Worm (Caenorhabditis elegans) whole organism, late embryonic: ENCODE measurements around the gene mboa-2.

Experiments
- C08G9.2 ChIP-seq: sonication (generic microtip); optimal IDR thresholded peaks from 2 replicates; lab custom pipeline; 2016; ENCODE audit warnings: mild to moderate bottlenecking, missing genetic modification characterization, moderate library complexity, missing compliant biosample characterization
- C38D4.7 ChIP-seq: fragments of 200-800 bp; sonication (Bioruptor generic); optimal IDR thresholded peaks from 2 replicates; lab custom pipeline; 2018; ENCODE audit warnings: mild to moderate bottlenecking, missing genetic modification characterization, moderate library complexity, missing compliant biosample characterization
- F13H6.1 ChIP-seq: sonication (generic microtip); optimal IDR thresholded peaks from 2 replicates; lab custom pipeline; 2016; ENCODE audit warnings: missing genetic modification characterization, missing compliant biosample characterization
- K02D7.2 ChIP-seq: sonication (generic microtip); optimal IDR thresholded peaks from 2 replicates; lab custom pipeline; 2017; ENCODE audit warnings: mild to moderate bottlenecking, missing genetic modification characterization, missing compliant biosample characterization
- K09A11.1 ChIP-seq: sonication (generic microtip); optimal IDR thresholded peaks from 2 replicates; lab custom pipeline; 2017; ENCODE audit warnings: antibody characterized with exemption, mild to moderate bottlenecking, missing genetic modification characterization, missing compliant biosample characterization; ENCODE audit not compliant: insufficient read depth
- T23F11.4 ChIP-seq: fragments of 200-800 bp; sonication (Bioruptor generic); optimal IDR thresholded peaks from 2 replicates; lab custom pipeline; 2018; ENCODE audit warnings: mild to moderate bottlenecking, missing genetic modification characterization, missing compliant biosample characterization
- ahr-1 ChIP-seq: sonication (generic microtip); optimal IDR thresholded peaks from 2 replicates; lab custom pipeline; 2016; ENCODE audit warnings: missing genetic modification characterization, missing compliant biosample characterization
- ama-1 ChIP-seq: fragments of 150-350 bp; optimal IDR thresholded peaks from 2 replicates; lab custom pipeline; 2014
- ceh-14 ChIP-seq: sonication (generic microtip); optimal IDR thresholded peaks from 2 replicates; lab custom pipeline; 2016; ENCODE audit warnings: missing genotype, missing genetic modification characterization, missing compliant biosample characterization
- ceh-18 ChIP-seq: sonication (generic microtip); optimal IDR thresholded peaks from 2 replicates; lab custom pipeline; 2016; ENCODE audit warnings: missing genetic modification characterization, missing compliant biosample characterization
- ceh-19 ChIP-seq: fragments of 200-800 bp; sonication (Bioruptor generic); optimal IDR thresholded peaks from 2 replicates; lab custom pipeline; 2018; ENCODE audit warnings: mild to moderate bottlenecking, missing genetic modification characterization, missing compliant biosample characterization
- ceh-2 ChIP-seq: sonication (generic microtip); optimal IDR thresholded peaks from 2 replicates; lab custom pipeline; 2016; ENCODE audit warnings: missing genotype, missing genetic modification characterization, missing compliant biosample characterization
- ceh-22 ChIP-seq: sonication (generic microtip); optimal IDR thresholded peaks from 2 replicates; lab custom pipeline; 2017; ENCODE audit warnings: missing biosample characterization, missing genetic modification characterization
- ceh-24 ChIP-seq: sonication (generic microtip); optimal IDR thresholded peaks from 2 replicates; lab custom pipeline; 2016; ENCODE audit warnings: mild to moderate bottlenecking, missing genetic modification characterization, missing compliant biosample characterization
- ceh-31 ChIP-seq: sonication (generic microtip); optimal IDR thresholded peaks from 2 replicates; lab custom pipeline; 2016; ENCODE audit warnings: missing genetic modification characterization, missing compliant biosample characterization
- ceh-34 ChIP-seq: sonication (generic microtip); optimal IDR thresholded peaks from 2 replicates; lab custom pipeline; 2016; ENCODE audit warnings: mild to moderate bottlenecking, missing genetic modification characterization, missing compliant biosample characterization
- ceh-45 ChIP-seq: fragments of 200-800 bp; sonication (Bioruptor generic); IDR thresholded peaks from 2 replicates; pipeline ENCODE4 v1.3.6; 2022; ENCODE audit warnings: missing genetic modification reagents, missing genetic modification characterization, missing compliant biosample characterization
- ceh-48 ChIP-seq: sonication (generic microtip); optimal IDR thresholded peaks from 2 replicates; lab custom pipeline; 2016; ENCODE audit warnings: missing genetic modification characterization, inconsistent platforms, missing compliant biosample characterization
- ceh-9 ChIP-seq: sonication (generic microtip); optimal IDR thresholded peaks from 2 replicates; lab custom pipeline; 2016; ENCODE audit warnings: mild to moderate bottlenecking, missing genetic modification characterization, inconsistent platforms, missing compliant biosample characterization
- che-1 ChIP-seq: sonication (generic microtip); optimal IDR thresholded peaks from 2 replicates; lab custom pipeline; 2016; ENCODE audit warnings: mild to moderate bottlenecking, missing genetic modification characterization, missing compliant biosample characterization
- dmd-4 ChIP-seq: sonication (generic microtip); optimal IDR thresholded peaks from 2 replicates; lab custom pipeline; 2016; ENCODE audit warnings: borderline replicate concordance, missing genetic modification characterization, missing compliant biosample characterization
- dve-1 ChIP-seq: sonication (generic microtip); optimal IDR thresholded peaks from 2 replicates; lab custom pipeline; 2017; ENCODE audit warnings: antibody characterized with exemption, mild to moderate bottlenecking, missing genetic modification characterization, missing compliant biosample characterization
- elt-2 ChIP-seq: sonication (generic microtip); optimal IDR thresholded peaks from 2 replicates; lab custom pipeline; 2016; ENCODE audit warnings: missing genetic modification reagents, missing genetic modification characterization, missing compliant biosample characterization
- ets-4 ChIP-seq: sonication (generic microtip); optimal IDR thresholded peaks from 2 replicates; lab custom pipeline; 2016; ENCODE audit warnings: missing genetic modification characterization, missing compliant biosample characterization
- eyg-1 ChIP-seq: sonication (generic microtip); optimal IDR thresholded peaks from 2 replicates; lab custom pipeline; 2016; ENCODE audit warnings: missing genotype, missing genetic modification characterization, missing compliant biosample characterization
- fax-1 ChIP-seq: sonication (generic microtip); optimal IDR thresholded peaks from 2 replicates; lab custom pipeline; 2016; ENCODE audit warnings: missing genotype, missing genetic modification characterization, missing compliant biosample characterization
- fkh-10 ChIP-seq: fragments of 150-350 bp; optimal IDR thresholded peaks from 2 replicates; lab custom pipeline; 2014; ENCODE audit warnings: missing biosample characterization, missing genetic modification reagents, missing genetic modification characterization
- gmeb-2 ChIP-seq: sonication (generic microtip); optimal IDR thresholded peaks from 2 replicates; lab custom pipeline; 2016; ENCODE audit warnings: missing genetic modification characterization, inconsistent platforms, missing compliant biosample characterization
- hlh-15 ChIP-seq: sonication (generic microtip); optimal IDR thresholded peaks from 2 replicates; lab custom pipeline; 2016; ENCODE audit warnings: missing genetic modification characterization, missing compliant biosample characterization
- hlh-30 ChIP-seq: sonication (generic microtip); optimal IDR thresholded peaks from 2 replicates; lab custom pipeline; 2017; ENCODE audit warnings: antibody characterized with exemption, missing genetic modification characterization, missing compliant biosample characterization; ENCODE audit not compliant: insufficient read depth
- hlh-6 ChIP-seq: sonication (generic microtip); optimal IDR thresholded peaks from 2 replicates; lab custom pipeline; 2016; ENCODE audit warnings: missing genotype, missing genetic modification characterization, missing compliant biosample characterization
- lim-6 ChIP-seq: sonication (generic microtip); optimal IDR thresholded peaks from 2 replicates; lab custom pipeline; 2016; ENCODE audit warnings: missing genetic modification characterization, missing compliant biosample characterization
- lin-11 ChIP-seq: fragments of 200-800 bp; sonication (Bioruptor generic); optimal IDR thresholded peaks from 2 replicates; lab custom pipeline; 2018; ENCODE audit warnings: mild to moderate bottlenecking, missing genetic modification characterization, missing compliant biosample characterization
- madf-2 ChIP-seq: sonication (generic microtip); optimal IDR thresholded peaks from 2 replicates; lab custom pipeline; 2017; ENCODE audit warnings: missing genetic modification characterization, missing compliant biosample characterization
- mec-3 ChIP-seq: sonication (generic microtip); optimal IDR thresholded peaks from 2 replicates; lab custom pipeline; 2016; ENCODE audit warnings: borderline replicate concordance, missing genetic modification characterization, missing compliant biosample characterization
- nhr-232 ChIP-seq: sonication (generic microtip); optimal IDR thresholded peaks from 2 replicates; lab custom pipeline; 2016; ENCODE audit warnings: missing genetic modification characterization, missing compliant biosample characterization
- odd-2 ChIP-seq: sonication (generic microtip); optimal IDR thresholded peaks from 2 replicates; lab custom pipeline; 2017; ENCODE audit warnings: antibody characterized with exemption, mild to moderate bottlenecking, missing genetic modification characterization, missing compliant biosample characterization
- pag-3 ChIP-seq: sonication (generic microtip); optimal IDR thresholded peaks from 2 replicates; lab custom pipeline; 2016; ENCODE audit warnings: missing compliant biosample characterization, missing genetic modification characterization, borderline replicate concordance
- pat-9 ChIP-seq: fragments of 200-800 bp; sonication (Bioruptor generic); optimal IDR thresholded peaks from 2 replicates; lab custom pipeline; 2018; ENCODE audit warnings: mild to moderate bottlenecking, missing genetic modification characterization, moderate library complexity, missing compliant biosample characterization
- pax-1 ChIP-seq: fragments of 150-350 bp; optimal IDR thresholded peaks from 2 replicates; lab custom pipeline; 2014; ENCODE audit warnings: missing biosample characterization, missing genetic modification characterization
- pha-2 ChIP-seq: sonication (generic microtip); optimal IDR thresholded peaks from 2 replicates; lab custom pipeline; 2017; ENCODE audit warnings: mild to moderate bottlenecking, missing genetic modification characterization, missing compliant biosample characterization
- pqm-1 ChIP-seq: sonication (generic microtip); optimal IDR thresholded peaks from 2 replicates; lab custom pipeline; 2016; ENCODE audit warnings: missing genetic modification characterization, missing compliant biosample characterization
- pros-1 ChIP-seq: fragments of 150-350 bp; optimal IDR thresholded peaks from 2 replicates; lab custom pipeline; 2014; ENCODE audit warnings: missing biosample characterization, missing genetic modification reagents, missing genetic modification characterization
- rnt-1 ChIP-seq: sonication (generic microtip); optimal IDR thresholded peaks from 2 replicates; lab custom pipeline; 2016; ENCODE audit warnings: missing genetic modification characterization, missing compliant biosample characterization
- sdc-2 ChIP-seq: sonication (generic microtip); optimal IDR thresholded peaks from 2 replicates; lab custom pipeline; 2016; ENCODE audit warnings: missing genotype, missing genetic modification characterization, missing compliant biosample characterization
- sox-4 ChIP-seq: sonication (generic microtip); optimal IDR thresholded peaks from 2 replicates; lab custom pipeline; 2017; ENCODE audit warnings: mild to moderate bottlenecking, missing genetic modification characterization, inconsistent platforms, missing compliant biosample characterization
- tbx-7 ChIP-seq: sonication (generic microtip); optimal IDR thresholded peaks from 2 replicates; lab custom pipeline; 2016; ENCODE audit warnings: missing genotype, missing genetic modification characterization, missing compliant biosample characterization
- ttx-3 ChIP-seq: sonication (generic microtip); optimal IDR thresholded peaks from 2 replicates; lab custom pipeline; 2016; ENCODE audit warnings: missing genetic modification reagents, missing genetic modification characterization, missing compliant biosample characterization
- unc-3 ChIP-seq, 2 experiments: fragments of 200-800 bp in 1 of 2; sonication (Bioruptor generic) in 1 of 2; sonication (generic microtip) in 1 of 2; conservative IDR thresholded peaks in 1 of 2; optimal IDR thresholded peaks in 1 of 2; 2 replicates each; pipeline versions ENCODE4 v1.3.6 to Lab custom; 2016 to 2022; ENCODE audit warnings: missing compliant biosample characterization in 2 of 2, missing genetic modification characterization in 2 of 2, missing genetic modification reagents in 1 of 2
- unc-55 ChIP-seq: sonication (generic microtip); optimal IDR thresholded peaks from 2 replicates; lab custom pipeline; 2017; ENCODE audit warnings: missing biosample characterization, missing genetic modification reagents, missing genetic modification characterization
- unc-86 ChIP-seq: sonication (generic microtip); optimal IDR thresholded peaks from 2 replicates; lab custom pipeline; 2016; ENCODE audit warnings: missing genetic modification characterization, missing compliant biosample characterization
- zip-5 ChIP-seq: sonication (generic microtip); optimal IDR thresholded peaks from 2 replicates; lab custom pipeline; 2016; ENCODE audit warnings: missing genetic modification characterization, missing compliant biosample characterization

The mboa-2 gene

ce11 chrV:11113041-11113574 lies 9.2 kb downstream of the mboa-2 start, which contains the start of gene erfa-3:
Gene erfa-3 (minus strand): TSS chrV:11113091.
- TF ChIP-seq T23F11.4 (GFP tag; lab: Kevin White, UChicago) (peak; percentile 71), elt-2 (peak; percentile 90), nhr-232 (tag; lab: Kevin White, UChicago) (peak; percentile 62), odd-2 (tag; lab: Kevin White, UChicago) (peak; percentile 68), ceh-34 (tag; lab: Kevin White, UChicago) (peak; percentile 84), pros-1 (no peak), pat-9 (tag; lab: Kevin White, UChicago) (peak; percentile 75), ceh-2 (tag; lab: Kevin White, UChicago) (peak; percentile 65), pax-1 (tag; lab: Kevin White, UChicago) (peak; percentile 63), ceh-48 (tag; lab: Kevin White, UChicago) (peak; percentile 51), ama-1 (no peak), unc-86 (tag; lab: Kevin White, UChicago) (peak; percentile 74), zip-5 (tag; lab: Kevin White, UChicago) (peak; percentile 37), hlh-6 (tag; lab: Kevin White, UChicago) (peak; percentile 72), ceh-9 (no peak), pha-2 (tag; lab: Kevin White, UChicago) (peak; percentile 85), hlh-30 (peak; percentile 49), pqm-1 (tag; lab: Kevin White, UChicago) (no peak), F13H6.1 (peak; percentile 63), pag-3 (no peak), mec-3 (no peak), ceh-22 (no peak), sox-4 (peak; percentile 72), K09A11.1 (tag; lab: Kevin White, UChicago) (peak; percentile 87), lim-6 (tag; lab: Kevin White, UChicago) (peak; percentile 49), sdc-2 (tag; lab: Kevin White, UChicago) (peak; percentile 60), ceh-19 (GFP tag; lab: Kevin White, UChicago) (peak; percentile 82), fkh-10 (GFP tag; lab: Kevin White, UChicago) (no peak), eyg-1 (tag; lab: Kevin White, UChicago) (no peak), K02D7.2 (tag; lab: Kevin White, UChicago) (peak; percentile 73), ahr-1 (peak; percentile 57), C08G9.2 (tag; lab: Kevin White, UChicago) (peak; percentile 62), ets-4 (peak; percentile 31), dve-1 (no peak), ceh-45 (GFP tag; lab: Robert Waterston, UW) (peak; percentile 24; the same call in 1 of the 2 replicates), madf-2 (peak; percentile 67), unc-55 (GFP tag; lab: Kevin White, UChicago) (no peak), ceh-24 (tag; lab: Kevin White, UChicago) (peak; percentile 51), fax-1 (tag; lab: Kevin White, UChicago) (peak; percentile 76), dmd-4 (peak; percentile 32), unc-3 (GFP tag; conservative IDR thresholded peaks at IDR 0.05; lab: Robert Waterston, UW) (no peak), unc-3 (tag; optimal IDR thresholded peaks at IDR 0.05; lab: Kevin White, UChicago) (peak; percentile 68), ceh-31 (peak; percentile 70), ceh-18 (tag; lab: Kevin White, UChicago) (peak; percentile 52), che-1 (tag; lab: Kevin White, UChicago) (peak; percentile 65), ttx-3 (peak; percentile 81), lin-11 (tag; lab: Kevin White, UChicago) (peak; percentile 54), tbx-7 (tag; lab: Kevin White, UChicago) (peak; percentile 44), ceh-14 (tag; lab: Kevin White, UChicago) (peak; percentile 91), C38D4.7 (GFP tag; lab: Kevin White, UChicago) (peak; percentile 71), gmeb-2 (peak; percentile 69), rnt-1 (tag; lab: Kevin White, UChicago) (peak; percentile 69), hlh-15 (tag; lab: Kevin White, UChicago) (peak; percentile 75)
